Worm (Caenorhabditis elegans) whole organism, late embryonic: ENCODE results near the gene tbc-12.

Experiments used
- F13H6.1 ChIP-seq: sonication (generic microtip); optimal IDR thresholded peaks from 2 replicates; lab custom pipeline; 2016; ENCODE audit warnings: missing genetic modification characterization, missing compliant biosample characterization
- T23F11.4 ChIP-seq: fragments of 200-800 bp; sonication (Bioruptor generic); optimal IDR thresholded peaks from 2 replicates; lab custom pipeline; 2018; ENCODE audit warnings: mild to moderate bottlenecking, missing genetic modification characterization, missing compliant biosample characterization
- Y22D7AL.16 ChIP-seq: sonication (generic microtip); optimal IDR thresholded peaks from 2 replicates; lab custom pipeline; 2016; ENCODE audit warnings: missing genetic modification characterization, missing compliant biosample characterization
- ahr-1 ChIP-seq: sonication (generic microtip); optimal IDR thresholded peaks from 2 replicates; lab custom pipeline; 2016; ENCODE audit warnings: missing genetic modification characterization, missing compliant biosample characterization
- ceh-18 ChIP-seq: sonication (generic microtip); optimal IDR thresholded peaks from 2 replicates; lab custom pipeline; 2016; ENCODE audit warnings: missing genetic modification characterization, missing compliant biosample characterization
- ceh-19 ChIP-seq: fragments of 200-800 bp; sonication (Bioruptor generic); optimal IDR thresholded peaks from 2 replicates; lab custom pipeline; 2018; ENCODE audit warnings: mild to moderate bottlenecking, missing genetic modification characterization, missing compliant biosample characterization
- ceh-22 ChIP-seq: sonication (generic microtip); optimal IDR thresholded peaks from 2 replicates; lab custom pipeline; 2017; ENCODE audit warnings: missing biosample characterization, missing genetic modification characterization
- ceh-24 ChIP-seq: sonication (generic microtip); optimal IDR thresholded peaks from 2 replicates; lab custom pipeline; 2016; ENCODE audit warnings: mild to moderate bottlenecking, missing genetic modification characterization, missing compliant biosample characterization
- ceh-31 ChIP-seq: sonication (generic microtip); optimal IDR thresholded peaks from 2 replicates; lab custom pipeline; 2016; ENCODE audit warnings: missing genetic modification characterization, missing compliant biosample characterization
- ceh-48 ChIP-seq: sonication (generic microtip); optimal IDR thresholded peaks from 2 replicates; lab custom pipeline; 2016; ENCODE audit warnings: missing genetic modification characterization, inconsistent platforms, missing compliant biosample characterization
- elt-2 ChIP-seq: sonication (generic microtip); optimal IDR thresholded peaks from 2 replicates; lab custom pipeline; 2016; ENCODE audit warnings: missing genetic modification reagents, missing genetic modification characterization, missing compliant biosample characterization
- elt-4 ChIP-seq: sonication (generic microtip); optimal IDR thresholded peaks from 2 replicates; lab custom pipeline; 2016; ENCODE audit warnings: missing genetic modification characterization, missing compliant biosample characterization
- gmeb-2 ChIP-seq: sonication (generic microtip); optimal IDR thresholded peaks from 2 replicates; lab custom pipeline; 2016; ENCODE audit warnings: missing genetic modification characterization, inconsistent platforms, missing compliant biosample characterization
- hlh-13 ChIP-seq: fragments of 200-800 bp; sonication (Bioruptor generic); optimal IDR thresholded peaks from 2 replicates; lab custom pipeline; 2018; ENCODE audit warnings: mild to moderate bottlenecking, missing genetic modification characterization, missing compliant biosample characterization
- hlh-30 ChIP-seq: sonication (generic microtip); optimal IDR thresholded peaks from 2 replicates; lab custom pipeline; 2017; ENCODE audit warnings: antibody characterized with exemption, missing genetic modification characterization, missing compliant biosample characterization; ENCODE audit not compliant: insufficient read depth
- lim-6 ChIP-seq: sonication (generic microtip); optimal IDR thresholded peaks from 2 replicates; lab custom pipeline; 2016; ENCODE audit warnings: missing genetic modification characterization, missing compliant biosample characterization
- lin-11 ChIP-seq: fragments of 200-800 bp; sonication (Bioruptor generic); optimal IDR thresholded peaks from 2 replicates; lab custom pipeline; 2018; ENCODE audit warnings: mild to moderate bottlenecking, missing genetic modification characterization, missing compliant biosample characterization
- madf-2 ChIP-seq: sonication (generic microtip); optimal IDR thresholded peaks from 2 replicates; lab custom pipeline; 2017; ENCODE audit warnings: missing genetic modification characterization, missing compliant biosample characterization
- mec-3 ChIP-seq: sonication (generic microtip); optimal IDR thresholded peaks from 2 replicates; lab custom pipeline; 2016; ENCODE audit warnings: borderline replicate concordance, missing genetic modification characterization, missing compliant biosample characterization
- nhr-11 ChIP-seq: fragments of 150-350 bp; optimal IDR thresholded peaks from 2 replicates; lab custom pipeline; 2014; ENCODE audit warnings: missing biosample characterization, missing genetic modification characterization
- odd-2 ChIP-seq: sonication (generic microtip); optimal IDR thresholded peaks from 2 replicates; lab custom pipeline; 2017; ENCODE audit warnings: antibody characterized with exemption, mild to moderate bottlenecking, missing genetic modification characterization, missing compliant biosample characterization
- pag-3 ChIP-seq: sonication (generic microtip); optimal IDR thresholded peaks from 2 replicates; lab custom pipeline; 2016; ENCODE audit warnings: missing compliant biosample characterization, missing genetic modification characterization, borderline replicate concordance
- pha-2 ChIP-seq: sonication (generic microtip); optimal IDR thresholded peaks from 2 replicates; lab custom pipeline; 2017; ENCODE audit warnings: mild to moderate bottlenecking, missing genetic modification characterization, missing compliant biosample characterization
- pros-1 ChIP-seq: fragments of 150-350 bp; optimal IDR thresholded peaks from 2 replicates; lab custom pipeline; 2014; ENCODE audit warnings: missing biosample characterization, missing genetic modification reagents, missing genetic modification characterization
- sdc-2 ChIP-seq: sonication (generic microtip); optimal IDR thresholded peaks from 2 replicates; lab custom pipeline; 2016; ENCODE audit warnings: missing genotype, missing genetic modification characterization, missing compliant biosample characterization
- tbx-2 ChIP-seq: sonication (generic microtip); optimal IDR thresholded peaks from 2 replicates; lab custom pipeline; 2016; ENCODE audit warnings: missing genetic modification characterization, missing compliant biosample characterization
- tbx-7 ChIP-seq: sonication (generic microtip); optimal IDR thresholded peaks from 2 replicates; lab custom pipeline; 2016; ENCODE audit warnings: missing genotype, missing genetic modification characterization, missing compliant biosample characterization
- ttx-3 ChIP-seq: sonication (generic microtip); optimal IDR thresholded peaks from 2 replicates; lab custom pipeline; 2016; ENCODE audit warnings: missing genetic modification reagents, missing genetic modification characterization, missing compliant biosample characterization
- unc-55 ChIP-seq: sonication (generic microtip); optimal IDR thresholded peaks from 2 replicates; lab custom pipeline; 2017; ENCODE audit warnings: missing biosample characterization, missing genetic modification reagents, missing genetic modification characterization
- unc-86 ChIP-seq: sonication (generic microtip); optimal IDR thresholded peaks from 2 replicates; lab custom pipeline; 2016; ENCODE audit warnings: missing genetic modification characterization, missing compliant biosample characterization
- zip-5 ChIP-seq: sonication (generic microtip); optimal IDR thresholded peaks from 2 replicates; lab custom pipeline; 2016; ENCODE audit warnings: missing genetic modification characterization, missing compliant biosample characterization

Gene tbc-12

DNA sequence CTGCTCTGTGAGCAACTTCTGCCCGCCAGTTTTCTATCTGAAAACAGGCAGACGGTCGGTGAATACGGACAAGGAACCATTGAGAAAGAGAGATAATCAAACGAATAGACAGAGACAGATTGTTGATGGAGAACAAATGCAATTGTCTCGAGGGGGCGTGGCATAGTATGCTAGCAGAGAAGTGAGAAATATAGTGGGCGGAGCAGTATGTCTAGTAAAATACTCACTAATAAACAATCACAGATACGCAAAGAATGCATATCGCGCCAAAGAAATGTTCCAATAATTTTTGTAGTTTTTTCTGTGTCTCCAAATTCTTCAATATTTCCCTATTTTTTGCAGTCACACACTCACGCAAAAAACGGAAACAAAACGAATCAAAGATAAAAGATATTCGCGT lies at the start of gene tbc-12:
Gene tbc-12, minus strand, starts transcription at position 101 of the 400 bp plus-strand sequence.
- TF ChIP-seq sdc-2 (no peak), Y22D7AL.16 (tag; lab: Kevin White, UChicago) (no peak), unc-55 (GFP tag; lab: Kevin White, UChicago) (no peak), tbx-7 (tag; lab: Kevin White, UChicago) (no peak), pag-3 (no peak), mec-3 (tag; lab: Kevin White, UChicago) (no peak), T23F11.4 (GFP tag; lab: Kevin White, UChicago) (no peak), ceh-22 (tag; lab: Kevin White, UChicago) (no peak), ceh-19 (GFP tag; lab: Kevin White, UChicago) (no peak), ttx-3 (tag; lab: Kevin White, UChicago) (no peak), unc-86 (no peak), gmeb-2 (tag; lab: Kevin White, UChicago) (no peak), elt-4 (tag; lab: Kevin White, UChicago) (no peak), ahr-1 (tag; lab: Kevin White, UChicago) (no peak), pros-1 (no peak), F13H6.1 (tag; lab: Kevin White, UChicago) (no peak)

- TF ChIP-seq elt-2 (tag; lab: Kevin White, UChicago) (peak; percentile 51), nhr-11 (tag; lab: Kevin White, UChicago) (no peak), madf-2 (tag; lab: Kevin White, UChicago) (no peak), ahr-1 (tag; lab: Kevin White, UChicago) (no peak)
- TF ChIP-seq, all 69 proteins: peak for 1
Observed at ce11 chrX:2580524-2580981, 48.3 kb upstream of the tbc-12 start, which contains the start of gene H01M10.1. TSS of gene H01M10.1 (minus strand) at chrX:2580574.

DNA sequence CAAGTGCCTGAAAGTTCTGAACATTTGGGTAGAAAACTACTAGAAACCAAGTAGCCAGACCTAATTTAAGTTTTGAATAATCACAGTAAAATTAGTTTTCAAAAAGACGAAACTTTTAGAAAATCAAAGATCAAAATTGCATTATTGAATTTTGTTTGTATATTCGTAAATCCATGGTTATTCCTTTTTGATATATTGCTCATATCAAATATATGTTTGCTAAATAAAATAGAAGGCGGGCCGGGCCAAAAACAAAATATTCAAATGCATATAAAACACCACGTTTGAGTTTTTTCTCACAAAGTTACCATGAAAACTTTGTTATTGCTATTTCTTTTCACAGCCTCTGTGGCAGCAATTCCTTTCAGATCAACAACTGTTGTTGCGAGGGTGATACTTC lies 45.2 kb upstream of the tbc-12 start, which contains the start of gene ttr-42:
Gene ttr-42, plus strand, starts transcription at position 301 of the 400 bp plus-strand sequence.
- TF ChIP-seq hlh-30 (tag; lab: Kevin White, UChicago) (no peak), madf-2 (tag; lab: Kevin White, UChicago) (no peak), ceh-48 (tag; lab: Kevin White, UChicago) (no peak), ceh-19 (GFP tag; lab: Kevin White, UChicago) (no peak), nhr-11 (tag; lab: Kevin White, UChicago) (no peak), hlh-13 (no peak), unc-86 (no peak), ceh-31 (tag; lab: Kevin White, UChicago) (no peak), odd-2 (tag; lab: Kevin White, UChicago) (no peak), ceh-18 (tag; lab: Kevin White, UChicago) (no peak), pros-1 (no peak), lin-11 (tag; lab: Kevin White, UChicago) (no peak), tbx-2 (no peak), zip-5 (tag; lab: Kevin White, UChicago) (no peak)
- TF ChIP-seq, all 69 proteins: peak for 0

DNA sequence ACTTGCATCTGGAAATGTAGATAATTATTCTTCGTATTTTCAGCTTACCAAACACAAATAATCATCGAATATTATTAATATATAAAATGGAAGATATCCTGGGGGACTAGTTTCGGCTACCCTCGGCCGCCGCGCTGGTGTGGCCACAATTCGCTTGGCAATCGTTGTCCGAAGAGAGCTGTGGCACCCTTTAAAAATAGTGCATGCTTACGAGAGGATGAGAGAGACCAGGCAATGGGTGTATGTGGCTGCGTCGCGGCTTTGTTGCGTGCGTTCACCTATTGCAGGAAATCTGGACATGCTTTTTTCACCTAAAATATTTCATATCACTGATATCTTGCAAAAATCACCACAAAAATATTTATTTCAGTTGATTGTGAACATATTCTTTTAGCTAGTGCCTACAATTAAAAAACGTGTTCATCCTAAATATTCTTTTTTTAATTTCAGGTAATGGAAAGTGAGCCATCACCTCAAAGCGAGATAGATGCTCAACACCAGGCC lies 40.4 kb upstream of the tbc-12 start, which contains the start of the genes ccd-5 and F52H2.1:
Gene ccd-5, minus strand, starts transcription at position 8 of the 504 bp plus-strand sequence.
Gene F52H2.1, plus strand, starts transcription at position 454 of the 504 bp plus-strand sequence.
- peak; percentile 10 for TF ChIP-seq ceh-19 (GFP tag; lab: Kevin White, UChicago)
- TF ChIP-seq pha-2 (tag; lab: Kevin White, UChicago) = no peak
- TF ChIP-seq lim-6 = no peak
- peak; percentile 44 for TF ChIP-seq ceh-31 (tag; lab: Kevin White, UChicago)
- TF ChIP-seq, all 69 proteins: peak for 2

- TF ChIP-seq ceh-24 (tag; lab: Kevin White, UChicago) (no peak), elt-2 (tag; lab: Kevin White, UChicago) (peak; percentile 53)
Observed at ce11 chrX:2569040-2569439, 36.8 kb upstream of the tbc-12 start.
